Fruit fly (Drosophila melanogaster) whole organism, embryonic: ENCODE results near the gene Syx18.

ENCODE experiments used
- Ada2b ChIP-seq: fragments of 200-800 bp; sonication (Bioruptor generic); IDR thresholded peaks from 2 replicates; pipeline ENCODE4 v1.3.6; 2022; ENCODE audit warnings: missing biosample characterization, missing genetic modification characterization
- BEAF-32 ChIP-seq: fragments of 200-800 bp; sonication (Bioruptor generic); optimal IDR thresholded peaks from 3 replicates; lab custom pipeline; 2017; ENCODE audit warnings: missing biosample characterization, missing genetic modification characterization, mild to moderate bottlenecking, moderate library complexity, missing genetic modification reagents
- C15 ChIP-seq: fragments of 200-800 bp; sonication (Bioruptor generic); IDR thresholded peaks from 3 replicates; pipeline ENCODE4 v1.3.6; 2022; ENCODE audit warnings: missing biosample characterization, missing genetic modification characterization
- CG11696 ChIP-seq: fragments of 200-800 bp; sonication (Bioruptor generic); IDR thresholded peaks from 2 replicates; pipeline ENCODE4 v1.3.6; 2022; ENCODE audit warnings: missing biosample characterization, missing genetic modification characterization
- CG13296 ChIP-seq: fragments of 200-800 bp; sonication (Bioruptor generic); optimal IDR thresholded peaks from 3 replicates; lab custom pipeline; 2018; ENCODE audit warnings: missing biosample characterization, mild to moderate bottlenecking, missing genetic modification characterization
- CG17802 ChIP-seq: fragments of 200-800 bp; sonication (Bioruptor generic); optimal IDR thresholded peaks from 2 replicates; lab custom pipeline; 2018; ENCODE audit warnings: missing biosample characterization, mild to moderate bottlenecking, missing genetic modification characterization, moderate library complexity
- CG1792 ChIP-seq: fragments of 200-800 bp; sonication (Bioruptor generic); optimal IDR thresholded peaks from 2 replicates; lab custom pipeline; 2016; ENCODE audit warnings: missing biosample characterization, missing genetic modification characterization
- CG18599 ChIP-seq: fragments of 200-800 bp; sonication (Bioruptor generic); optimal IDR thresholded peaks from 3 replicates; lab custom pipeline; 2017; ENCODE audit warnings: missing biosample characterization, missing genetic modification characterization, mild to moderate bottlenecking, moderate library complexity, missing genetic modification reagents
- CG2129 ChIP-seq: fragments of 200-800 bp; sonication (Bioruptor generic); IDR thresholded peaks from 2 replicates; pipeline ENCODE4 v1.3.6; 2022; ENCODE audit warnings: missing biosample characterization, missing genetic modification characterization; ENCODE audit not compliant: partially characterized antibody
- CG3281 ChIP-seq: fragments of 200-800 bp; sonication (Bioruptor generic); optimal IDR thresholded peaks from 3 replicates; lab custom pipeline; 2017; ENCODE audit warnings: missing biosample characterization, mild to moderate bottlenecking, missing genetic modification characterization
- CG33213 ChIP-seq: fragments of 200-800 bp; sonication (Bioruptor generic); optimal IDR thresholded peaks from 3 replicates; lab custom pipeline; 2016; ENCODE audit warnings: missing biosample characterization, missing genetic modification characterization
- CG3847 ChIP-seq: fragments of 200-800 bp; sonication (Bioruptor generic); IDR thresholded peaks from 2 replicates; pipeline ENCODE4 v1.3.6; 2022; ENCODE audit warnings: missing biosample characterization, missing genetic modification characterization
- CG4404 ChIP-seq: fragments of 200-800 bp; sonication (Bioruptor generic); IDR thresholded peaks from 2 replicates; pipeline ENCODE4 v1.3.6; 2022; ENCODE audit warnings: missing biosample characterization, missing genetic modification characterization
- CG4854 ChIP-seq: fragments of 200-800 bp; sonication (Bioruptor generic); optimal IDR thresholded peaks from 2 replicates; lab custom pipeline; 2016; ENCODE audit warnings: missing biosample characterization, missing genetic modification characterization, inconsistent platforms
- CG5953 ChIP-seq: fragments of 200-800 bp; sonication (Bioruptor generic); IDR thresholded peaks from 2 replicates; pipeline ENCODE4 v1.3.6; 2022; ENCODE audit warnings: missing biosample characterization, missing genetic modification characterization
- CG7372 ChIP-seq: fragments of 200-800 bp; sonication (Bioruptor generic); IDR thresholded peaks from 2 replicates; pipeline ENCODE4 v1.3.6; 2022; ENCODE audit warnings: missing biosample characterization, missing genetic modification characterization
- CG8765 ChIP-seq: fragments of 200-800 bp; sonication (Bioruptor generic); IDR thresholded peaks from 2 replicates; pipeline ENCODE4 v1.3.6; 2022; ENCODE audit warnings: missing biosample characterization, missing genetic modification characterization
- CG8944 ChIP-seq: fragments of 200-800 bp; sonication (Bioruptor generic); optimal IDR thresholded peaks from 3 replicates; lab custom pipeline; 2016; ENCODE audit warnings: missing biosample characterization, missing genetic modification characterization
- CHES-1-like ChIP-seq: fragments of 200-800 bp; sonication (Bioruptor generic); optimal IDR thresholded peaks from 2 replicates; lab custom pipeline; 2016; ENCODE audit warnings: missing biosample characterization, missing genetic modification characterization
- D ChIP-seq, 2 experiments: fragments of 200-800 bp in 1 of 2; fragments of >200 bp in 1 of 2; sonication (Bioruptor generic) in 1 of 2; optimal IDR thresholded peaks; 2 replicates in 1 of 2; 3 replicates in 1 of 2; lab custom pipeline; 2017; ENCODE audit warnings: mild to moderate bottlenecking in 1 of 2, missing biosample characterization in 1 of 2, missing genetic modification characterization in 1 of 2, missing genetic modification reagents in 1 of 2
- Doc3 ChIP-seq: fragments of 200-800 bp; sonication (Bioruptor generic); IDR thresholded peaks from 3 replicates; pipeline ENCODE4 v1.3.6; 2022; ENCODE audit warnings: missing biosample characterization, missing genetic modification characterization; ENCODE audit not compliant: partially characterized antibody
- Dref ChIP-seq: fragments of 200-800 bp; sonication (Bioruptor generic); IDR thresholded peaks from 2 replicates; pipeline ENCODE4 v1.3.6; 2022; ENCODE audit warnings: missing biosample characterization, missing genetic modification characterization
- Gug ChIP-seq: fragments of 200-800 bp; sonication (Bioruptor generic); IDR thresholded peaks from 4 replicates; pipeline ENCODE4 v1.3.6; 2022; ENCODE audit warnings: missing biosample characterization, missing genetic modification characterization
- HLH54F ChIP-seq: fragments of 200-800 bp; sonication (Bioruptor generic); optimal IDR thresholded peaks from 3 replicates; lab custom pipeline; 2016; ENCODE audit warnings: missing biosample characterization, missing genetic modification characterization
- Jarid2 ChIP-seq: fragments of 200-800 bp; sonication (Bioruptor generic); optimal IDR thresholded peaks from 3 replicates; lab custom pipeline; 2017; ENCODE audit warnings: mild to moderate bottlenecking, missing biosample characterization, missing genetic modification reagents, missing genetic modification characterization
- Lim3 ChIP-seq: fragments of 200-800 bp; sonication (Bioruptor generic); IDR thresholded peaks from 2 replicates; pipeline ENCODE4 v1.3.6; 2022; ENCODE audit warnings: missing biosample characterization, missing genetic modification characterization
- Max ChIP-seq: fragments of 200-800 bp; sonication (Bioruptor generic); optimal IDR thresholded peaks from 2 replicates; lab custom pipeline; 2016; ENCODE audit warnings: missing biosample characterization, mild to moderate bottlenecking, missing genetic modification characterization
- Meics ChIP-seq: fragments of 200-800 bp; sonication (Bioruptor generic); optimal IDR thresholded peaks from 2 replicates; lab custom pipeline; 2017; ENCODE audit warnings: missing biosample characterization, mild to moderate bottlenecking, missing genetic modification characterization
- NFAT ChIP-seq: fragments of 200-800 bp; sonication (Bioruptor generic); IDR thresholded peaks from 2 replicates; pipeline ENCODE4 v1.3.6; 2022; ENCODE audit warnings: missing biosample characterization, missing genetic modification characterization
- Ptx1 ChIP-seq: fragments of 200-800 bp; sonication (Bioruptor generic); IDR thresholded peaks from 2 replicates; pipeline ENCODE4 v1.3.6; 2022; ENCODE audit warnings: missing biosample characterization, missing genetic modification characterization
- Ssrp ChIP-seq: fragments of 200-800 bp; sonication (Bioruptor generic); optimal IDR thresholded peaks from 2 replicates; lab custom pipeline; 2018; ENCODE audit warnings: missing biosample characterization, mild to moderate bottlenecking, missing genetic modification characterization, moderate library complexity
- Trl ChIP-seq, 3 experiments: fragments of >200 bp in 2 of 3; fragments of 200-800 bp in 1 of 3; sonication (Bioruptor generic) in 1 of 3; optimal IDR thresholded peaks; 2 replicates in 1 of 3; 3 replicates in 2 of 3; lab custom pipeline; 2016 to 2017; ENCODE audit warnings: missing biosample characterization in 1 of 3, missing genetic modification characterization in 1 of 3
- Usf ChIP-seq: fragments of 200-800 bp; sonication (Bioruptor generic); optimal IDR thresholded peaks from 2 replicates; lab custom pipeline; 2017; ENCODE audit warnings: missing genotype, missing biosample characterization, missing genetic modification characterization
- bab2 ChIP-seq: fragments of 200-800 bp; sonication (Bioruptor generic); optimal IDR thresholded peaks from 2 replicates; lab custom pipeline; 2016; ENCODE audit warnings: missing biosample characterization, missing genetic modification characterization
- cad ChIP-seq: fragments of >200 bp; optimal IDR thresholded peaks from 2 replicates; lab custom pipeline; 2017; ENCODE audit warnings: missing biosample characterization, missing genetic modification characterization
- eyg ChIP-seq: fragments of 200-800 bp; sonication (Bioruptor generic); optimal IDR thresholded peaks from 3 replicates; lab custom pipeline; 2016; ENCODE audit warnings: missing biosample characterization, missing genetic modification characterization
- gcm ChIP-seq: fragments of 200-800 bp; sonication (Bioruptor generic); optimal IDR thresholded peaks from 2 replicates; lab custom pipeline; 2019; ENCODE audit warnings: missing biosample characterization, mild to moderate bottlenecking, missing genetic modification characterization, moderate library complexity
- hth ChIP-seq: fragments of >200 bp; optimal IDR thresholded peaks from 2 replicates; lab custom pipeline; 2017; ENCODE audit warnings: inconsistent platforms
- lola ChIP-seq, 3 experiments: fragments of >200 bp in 2 of 3; fragments of 200-800 bp in 1 of 3; sonication (Bioruptor generic) in 1 of 3; optimal IDR thresholded peaks; 2 replicates each; lab custom pipeline; 2017 to 2019; ENCODE audit warnings: missing biosample characterization in 3 of 3, missing genetic modification characterization in 3 of 3, mild to moderate bottlenecking in 1 of 3, moderate library complexity in 1 of 3
- nerfin-1 ChIP-seq: fragments of 200-800 bp; sonication (Bioruptor generic); optimal IDR thresholded peaks from 3 replicates; lab custom pipeline; 2019; ENCODE audit warnings: missing biosample characterization, mild to moderate bottlenecking, missing genetic modification characterization, moderate library complexity
- nerfin-2 ChIP-seq: fragments of 200-800 bp; sonication (Bioruptor generic); IDR thresholded peaks from 2 replicates; pipeline ENCODE4 v1.3.6; 2022; ENCODE audit warnings: missing biosample characterization, missing genetic modification characterization; ENCODE audit not compliant: partially characterized antibody
- nmo ChIP-seq: fragments of 200-800 bp; sonication (Bioruptor generic); optimal IDR thresholded peaks from 2 replicates; lab custom pipeline; 2018; ENCODE audit warnings: missing biosample characterization, mild to moderate bottlenecking, missing genetic modification characterization, moderate library complexity
- pita ChIP-seq: fragments of 200-800 bp; sonication (Bioruptor generic); optimal IDR thresholded peaks from 2 replicates; lab custom pipeline; 2017; ENCODE audit warnings: missing biosample characterization, mild to moderate bottlenecking, missing genetic modification characterization
- rib ChIP-seq: fragments of 200-800 bp; sonication (Bioruptor generic); IDR thresholded peaks from 2 replicates; pipeline ENCODE4 v1.3.6; 2022; ENCODE audit warnings: missing biosample characterization, missing genetic modification characterization
- sc ChIP-seq, 3 experiments: fragments of >200 bp in 2 of 3; fragments of 200-800 bp in 1 of 3; sonication (Bioruptor generic) in 1 of 3; optimal IDR thresholded peaks; 2 replicates in 2 of 3; 3 replicates in 1 of 3; lab custom pipeline; 2017; ENCODE audit warnings: mild to moderate bottlenecking in 1 of 3, missing biosample characterization in 1 of 3, missing genetic modification characterization in 1 of 3, missing genetic modification reagents in 1 of 3
- stc ChIP-seq: fragments of 200-800 bp; sonication (Bioruptor generic); IDR thresholded peaks from 2 replicates; pipeline ENCODE4 v1.3.6; 2022; ENCODE audit warnings: missing biosample characterization, missing genetic modification characterization
- tap ChIP-seq: fragments of 200-800 bp; optimal IDR thresholded peaks from 3 replicates; lab custom pipeline; 2019; ENCODE audit warnings: missing biosample characterization, mild to moderate bottlenecking, missing genetic modification characterization, moderate library complexity
- tup ChIP-seq: fragments of 200-800 bp; sonication (Bioruptor generic); optimal IDR thresholded peaks from 2 replicates; lab custom pipeline; 2016; ENCODE audit warnings: missing biosample characterization, mild to moderate bottlenecking, missing genetic modification characterization, moderate library complexity
- twi ChIP-seq: fragments of 200-800 bp; optimal IDR thresholded peaks from 2 replicates; lab custom pipeline; 2019; ENCODE audit warnings: missing biosample characterization, mild to moderate bottlenecking, missing genetic modification characterization, moderate library complexity
- wor ChIP-seq: fragments of 200-800 bp; sonication (Bioruptor generic); IDR thresholded peaks from 2 replicates; pipeline ENCODE4 v1.3.6; 2022; ENCODE audit warnings: missing biosample characterization, missing genetic modification characterization

Syx18 gene

DNA sequence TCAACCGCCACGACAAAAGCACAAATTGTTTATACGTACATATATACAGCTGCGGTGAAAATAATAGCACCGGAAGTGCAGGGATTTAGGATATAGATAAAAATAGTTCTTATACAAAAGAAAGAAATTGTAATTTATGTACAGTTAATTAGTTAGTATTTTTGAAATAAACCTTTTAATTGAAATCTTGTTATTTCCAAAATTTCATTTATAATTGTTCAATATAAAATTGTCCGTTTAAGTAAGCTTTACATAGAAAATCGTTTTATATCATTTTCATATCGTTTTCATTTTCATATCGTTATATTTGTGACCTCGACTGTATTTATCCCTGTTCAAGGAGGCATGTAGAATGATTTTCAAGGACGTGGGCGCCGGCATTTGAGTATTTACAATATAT, 51.2 kb downstream of the Syx18 start (continued):
- peak; percentile 27 for TF ChIP-seq gcm (GFP tag; lab: Kevin White, UChicago)
- no peak for TF ChIP-seq CG4854
- TF ChIP-seq CG33213 (GFP tag; lab: Kevin White, UChicago): no peak
- TF ChIP-seq Trl (optimal IDR thresholded peaks at IDR 0.05; lab: Kevin White, UChicago): no peak
- no peak for TF ChIP-seq Trl (GFP tag; optimal IDR thresholded peaks at IDR 0.05; lab: Kevin White, UChicago)
- TF ChIP-seq Ssrp (tag; lab: Kevin White, UChicago): no peak
- TF ChIP-seq CG8944 (GFP tag; lab: Kevin White, UChicago): no peak
- TF ChIP-seq Gug: no peak
- TF ChIP-seq CG11696 (GFP tag; lab: Robert Waterston, UW): peak; percentile 76
- TF ChIP-seq eyg: no peak
- no peak for TF ChIP-seq Lim3
- TF ChIP-seq nmo (GFP tag; lab: Kevin White, UChicago): peak; percentile 40
- TF ChIP-seq NFAT (GFP tag; lab: Robert Waterston, UW): no peak
- TF ChIP-seq Jarid2 (GFP tag; lab: Kevin White, UChicago): no peak
- no peak for TF ChIP-seq CG17802
- no peak for TF ChIP-seq rib (GFP tag; lab: Robert Waterston, UW)
- no peak for TF ChIP-seq CG2129 (GFP tag; lab: Robert Waterston, UW)
- no peak for TF ChIP-seq HLH54F (GFP tag; lab: Kevin White, UChicago)
- no peak for TF ChIP-seq CHES-1-like (GFP tag; lab: Kevin White, UChicago)
- TF ChIP-seq twi: no peak
- no peak for TF ChIP-seq Dref
- TF ChIP-seq tup (GFP tag; lab: Kevin White, UChicago): no peak
- TF ChIP-seq sc (optimal IDR thresholded peaks at IDR 0.05; lab: Kevin White, UChicago): no peak
- TF ChIP-seq sc (GFP tag; optimal IDR thresholded peaks at IDR 0.05; lab: Kevin White, UChicago): no peak
- TF ChIP-seq C15 (GFP tag; lab: Robert Waterston, UW): no peak
- TF ChIP-seq Doc3: no peak
- no peak for TF ChIP-seq CG4404 (GFP tag; lab: Robert Waterston, UW)
- no peak for TF ChIP-seq Max (GFP tag; lab: Kevin White, UChicago)
- TF ChIP-seq CG5953 (GFP tag; lab: Robert Waterston, UW): no peak
- TF ChIP-seq Ptx1: peak; percentile 40; the same call in 1 of the 2 replicates
- TF ChIP-seq CG8765 (GFP tag; lab: Robert Waterston, UW): no peak
- TF ChIP-seq D (optimal IDR thresholded peaks at IDR 0.05; lab: Kevin White, UChicago): no peak
- no peak for TF ChIP-seq D (GFP tag; optimal IDR thresholded peaks at IDR 0.05; lab: Kevin White, UChicago)
- no peak for TF ChIP-seq CG1792 (GFP tag; lab: Kevin White, UChicago)
- 0 out of 2 replicates have a peak, but pooled peaks have one; percentile 20 for TF ChIP-seq Ada2b (GFP tag; lab: Robert Waterston, UW)
- TF ChIP-seq hth: no peak
- TF ChIP-seq CG7372: no peak
- TF ChIP-seq stc (GFP tag; lab: Robert Waterston, UW): peak; percentile 41; the same call in 1 of the 2 replicates
- TF ChIP-seq lola (GFP tag; optimal IDR thresholded peaks at IDR 0.05; lab: Kevin White, UChicago): no peak
- no peak for TF ChIP-seq pita (GFP tag; lab: Kevin White, UChicago)
- TF ChIP-seq wor (GFP tag; lab: Robert Waterston, UW): no peak
- TF ChIP-seq cad (GFP tag; lab: Kevin White, UChicago): no peak
- no peak for TF ChIP-seq bab2
- no peak for TF ChIP-seq BEAF-32
- TF ChIP-seq CG3281 (GFP tag; lab: Kevin White, UChicago): peak; percentile 79
- peak; percentile 81 for TF ChIP-seq CG13296 (GFP tag; lab: Kevin White, UChicago)
- no peak for TF ChIP-seq nerfin-2 (GFP tag; lab: Robert Waterston, UW)
- TF ChIP-seq CG3847 (GFP tag; lab: Robert Waterston, UW): no peak
- TF ChIP-seq tap: peak; percentile 5
- peak; percentile 93 for TF ChIP-seq CG18599 (GFP tag; lab: Kevin White, UChicago)
- no peak for TF ChIP-seq nerfin-1 (tag; lab: Kevin White, UChicago)
- no peak for TF ChIP-seq Usf
- TF ChIP-seq Meics (GFP tag; lab: Kevin White, UChicago): peak; percentile 84
